Worm (Caenorhabditis elegans) whole organism, mixed stage, embryonic: ENCODE data around the gene C50H2.4.

Experiments
- bed-3 ChIP-seq: fragments of 200-800 bp; sonication (Bioruptor generic); optimal IDR thresholded peaks from 3 replicates; lab custom pipeline; 2018; ENCODE audit warnings: mild to moderate bottlenecking, missing genetic modification characterization, moderate library complexity, missing compliant biosample characterization
- blmp-1 ChIP-seq: fragments of 150-350 bp; optimal IDR thresholded peaks from 2 replicates; lab custom pipeline; 2014; ENCODE audit warnings: missing biosample characterization, missing genetic modification characterization
- ceh-39 ChIP-seq: fragments of 150-350 bp; optimal IDR thresholded peaks from 2 replicates; lab custom pipeline; 2014; ENCODE audit warnings: missing biosample characterization, missing genetic modification characterization
- ceh-43 ChIP-seq: fragments of 200-800 bp; sonication (Bioruptor generic); optimal IDR thresholded peaks from 2 replicates; lab custom pipeline; 2018; ENCODE audit warnings: mild to moderate bottlenecking, missing genetic modification characterization, moderate library complexity, missing compliant biosample characterization
- ceh-83 ChIP-seq: fragments of 200-800 bp; sonication (Bioruptor generic); optimal IDR thresholded peaks from 2 replicates; lab custom pipeline; 2018; ENCODE audit warnings: mild to moderate bottlenecking, missing genetic modification characterization, missing compliant biosample characterization
- ces-1 ChIP-seq: fragments of 150-350 bp; optimal IDR thresholded peaks from 2 replicates; lab custom pipeline; 2014; ENCODE audit warnings: missing biosample characterization, missing genetic modification reagents, missing genetic modification characterization
- cnd-1 ChIP-seq: fragments of 200-800 bp; sonication (Bioruptor generic); optimal IDR thresholded peaks from 2 replicates; lab custom pipeline; 2018; ENCODE audit warnings: mild to moderate bottlenecking, missing genetic modification characterization, missing compliant biosample characterization
- drap-1 ChIP-seq: fragments of 200-800 bp; sonication (Bioruptor generic); optimal IDR thresholded peaks from 3 replicates; lab custom pipeline; 2018; ENCODE audit warnings: mild to moderate bottlenecking, missing genetic modification characterization, missing compliant biosample characterization
- elt-1 ChIP-seq: sonication (generic microtip); optimal IDR thresholded peaks from 2 replicates; lab custom pipeline; 2017; ENCODE audit warnings: missing genetic modification characterization, mild to moderate bottlenecking, missing compliant biosample characterization, antibody characterized with exemption, moderate library complexity, borderline replicate concordance; ENCODE audit not compliant: insufficient read depth
- elt-3 ChIP-seq: fragments of 150-350 bp; optimal IDR thresholded peaks from 2 replicates; lab custom pipeline; 2014; ENCODE audit warnings: missing biosample characterization, missing genetic modification characterization
- flh-1 ChIP-seq: fragments of 200-800 bp; sonication (Bioruptor generic); optimal IDR thresholded peaks from 2 replicates; lab custom pipeline; 2018; ENCODE audit warnings: mild to moderate bottlenecking, missing genetic modification characterization, moderate library complexity, missing compliant biosample characterization
- ham-2 ChIP-seq: fragments of 200-800 bp; sonication (Bioruptor generic); optimal IDR thresholded peaks from 2 replicates; lab custom pipeline; 2018; ENCODE audit warnings: mild to moderate bottlenecking, missing genetic modification characterization, missing compliant biosample characterization
- hlh-1 ChIP-seq: fragments of 150-350 bp; optimal IDR thresholded peaks from 2 replicates; lab custom pipeline; 2014; ENCODE audit warnings: missing biosample characterization, missing genetic modification reagents, missing genetic modification characterization
- lin-13 ChIP-seq: fragments of 150-350 bp; optimal IDR thresholded peaks from 2 replicates; lab custom pipeline; 2014; ENCODE audit warnings: missing biosample characterization, missing genetic modification characterization
- lin-32 ChIP-seq: fragments of 200-800 bp; sonication (Bioruptor generic); optimal IDR thresholded peaks from 2 replicates; lab custom pipeline; 2018; ENCODE audit warnings: mild to moderate bottlenecking, missing genetic modification characterization, missing compliant biosample characterization
- lsy-2 ChIP-seq: fragments of 150-350 bp; optimal IDR thresholded peaks from 2 replicates; lab custom pipeline; 2014; ENCODE audit warnings: missing biosample characterization, missing genetic modification characterization
- mab-5 ChIP-seq: fragments of 150-350 bp; optimal IDR thresholded peaks from 2 replicates; lab custom pipeline; 2014; ENCODE audit warnings: missing biosample characterization, missing genetic modification characterization
- mep-1 ChIP-seq: fragments of 150-350 bp; optimal IDR thresholded peaks from 2 replicates; lab custom pipeline; 2017; ENCODE audit warnings: missing biosample characterization, missing genetic modification reagents, missing genetic modification characterization, inconsistent platforms
- mls-2 ChIP-seq: sonication (generic microtip); optimal IDR thresholded peaks from 2 replicates; lab custom pipeline; 2016; ENCODE audit warnings: mild to moderate bottlenecking, missing genetic modification characterization, moderate library complexity, missing compliant biosample characterization
- nhr-2 ChIP-seq: fragments of 150-350 bp; optimal IDR thresholded peaks from 2 replicates; lab custom pipeline; 2014; ENCODE audit warnings: missing biosample characterization, missing genetic modification characterization
- nhr-237 ChIP-seq: fragments of 150-350 bp; optimal IDR thresholded peaks from 2 replicates; lab custom pipeline; 2014; ENCODE audit warnings: missing biosample characterization, missing genetic modification characterization
- nhr-28 ChIP-seq: fragments of 150-350 bp; optimal IDR thresholded peaks from 2 replicates; lab custom pipeline; 2014; ENCODE audit warnings: missing biosample characterization, missing genetic modification characterization
- nhr-76 ChIP-seq: sonication (generic microtip); optimal IDR thresholded peaks from 2 replicates; lab custom pipeline; 2017; ENCODE audit warnings: missing biosample characterization, missing genetic modification characterization
- pha-4 ChIP-seq: fragments of 150-350 bp; optimal IDR thresholded peaks from 2 replicates; lab custom pipeline; 2018; ENCODE audit warnings: missing biosample characterization, missing genetic modification reagents, missing genetic modification characterization
- sem-2 ChIP-seq: fragments of 200-800 bp; sonication (Bioruptor generic); optimal IDR thresholded peaks from 2 replicates; lab custom pipeline; 2018; ENCODE audit warnings: mild to moderate bottlenecking, missing genetic modification characterization, missing compliant biosample characterization
- tbx-8 ChIP-seq: fragments of 200-800 bp; sonication (Bioruptor generic); optimal IDR thresholded peaks from 2 replicates; lab custom pipeline; 2018; ENCODE audit warnings: mild to moderate bottlenecking, missing genetic modification characterization, moderate library complexity, missing compliant biosample characterization
- unc-120 ChIP-seq: sonication (generic microtip); optimal IDR thresholded peaks from 2 replicates; lab custom pipeline; 2017; ENCODE audit warnings: missing genetic modification characterization, missing compliant biosample characterization; ENCODE audit not compliant: poor library complexity, severe bottlenecking
- unc-39 ChIP-seq: fragments of 150-350 bp; optimal IDR thresholded peaks from 2 replicates; lab custom pipeline; 2014; ENCODE audit warnings: missing biosample characterization, missing genetic modification characterization
- unc-62 ChIP-seq: fragments of 150-350 bp; optimal IDR thresholded peaks from 2 replicates; lab custom pipeline; 2014; ENCODE audit warnings: missing biosample characterization, missing genetic modification reagents, missing genetic modification characterization
- zip-8 ChIP-seq: fragments of 150-350 bp; optimal IDR thresholded peaks from 2 replicates; lab custom pipeline; 2014; ENCODE audit warnings: missing biosample characterization, missing genetic modification characterization
- ztf-11 ChIP-seq: fragments of 150-350 bp; optimal IDR thresholded peaks from 2 replicates; lab custom pipeline; 2014; ENCODE audit warnings: missing biosample characterization, missing genetic modification characterization

The C50H2.4 gene

ce11 chrV:9918410-9918809 is 1.6 kb downstream of the C50H2.4 start, which contains the start of gene C50H2.5:
TSS of gene C50H2.5 (plus strand) at chrV:9918710.
- TF ChIP-seq ztf-11 (tag; lab: Kevin White, UChicago) (no peak), nhr-76 (tag; lab: Kevin White, UChicago) (no peak), zip-8 (tag; lab: Kevin White, UChicago) (no peak), mab-5 (tag; lab: Kevin White, UChicago) (no peak), lsy-2 (no peak), nhr-237 (tag; lab: Kevin White, UChicago) (no peak), elt-3 (tag; lab: Kevin White, UChicago) (no peak), ces-1 (GFP tag; lab: Kevin White, UChicago) (no peak), unc-62 (GFP tag; lab: Kevin White, UChicago) (no peak), nhr-2 (tag; lab: Kevin White, UChicago) (no peak), mep-1 (tag; lab: Kevin White, UChicago) (no peak), hlh-1 (tag; lab: Kevin White, UChicago) (no peak), unc-120 (tag; lab: Kevin White, UChicago) (no peak), cnd-1 (tag; lab: Kevin White, UChicago) (no peak), ham-2 (no peak)
- TF ChIP-seq, all 35 proteins: peak for 0

ce11 chrV:9921288-9921687 is 4.5 kb downstream of the C50H2.4 start, which contains the start of gene ceh-75:
TSS of gene ceh-75 (plus strand) at chrV:9921337.
- TF ChIP-seq lsy-2 (no peak), bed-3 (GFP tag; lab: Kevin White, UChicago) (no peak), ces-1 (GFP tag; lab: Kevin White, UChicago) (no peak), ceh-43 (GFP tag; lab: Kevin White, UChicago) (no peak), ztf-11 (tag; lab: Kevin White, UChicago) (no peak), unc-39 (tag; lab: Kevin White, UChicago) (no peak), mep-1 (tag; lab: Kevin White, UChicago) (no peak), zip-8 (tag; lab: Kevin White, UChicago) (no peak), tbx-8 (GFP tag; lab: Kevin White, UChicago) (no peak), pha-4 (no peak), ceh-39 (no peak)
- TF ChIP-seq, all 35 proteins: peak for 0

DNA sequence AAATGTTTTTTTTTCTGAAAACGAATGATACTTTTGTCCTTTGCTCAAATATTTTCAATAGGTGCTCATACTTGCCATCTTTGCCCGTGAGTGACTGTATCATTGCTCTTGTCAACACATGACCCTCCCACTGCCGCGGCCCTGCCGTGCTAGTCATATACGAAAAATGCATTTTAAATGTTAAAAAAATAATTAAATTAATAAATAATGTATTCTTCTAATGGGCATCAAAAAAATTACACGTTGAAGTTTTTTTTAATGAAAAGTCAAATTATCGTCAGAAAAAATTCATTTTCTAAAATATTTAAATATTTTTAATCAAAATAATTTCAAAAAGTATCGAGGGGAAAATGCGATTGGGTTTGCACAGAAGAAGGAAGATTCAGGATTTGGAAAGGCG is 5.7 kb downstream of the C50H2.4 start, which contains the start of gene C50H2.7:
C50H2.7 (plus strand) TSS at position 301 of the 400 bp plus-strand sequence.
- TF ChIP-seq mls-2 (no peak), sem-2 (no peak), blmp-1 (no peak), ztf-11 (tag; lab: Kevin White, UChicago) (no peak), ceh-83 (GFP tag; lab: Kevin White, UChicago) (no peak), bed-3 (GFP tag; lab: Kevin White, UChicago) (no peak), ham-2 (no peak), unc-120 (tag; lab: Kevin White, UChicago) (no peak), lin-32 (GFP tag; lab: Kevin White, UChicago) (no peak), lsy-2 (no peak), nhr-237 (tag; lab: Kevin White, UChicago) (no peak), zip-8 (tag; lab: Kevin White, UChicago) (no peak), ces-1 (GFP tag; lab: Kevin White, UChicago) (no peak), elt-3 (tag; lab: Kevin White, UChicago) (no peak), nhr-2 (tag; lab: Kevin White, UChicago) (no peak), ceh-39 (no peak), nhr-28 (tag; lab: Kevin White, UChicago) (no peak), mep-1 (tag; lab: Kevin White, UChicago) (no peak)

DNA sequence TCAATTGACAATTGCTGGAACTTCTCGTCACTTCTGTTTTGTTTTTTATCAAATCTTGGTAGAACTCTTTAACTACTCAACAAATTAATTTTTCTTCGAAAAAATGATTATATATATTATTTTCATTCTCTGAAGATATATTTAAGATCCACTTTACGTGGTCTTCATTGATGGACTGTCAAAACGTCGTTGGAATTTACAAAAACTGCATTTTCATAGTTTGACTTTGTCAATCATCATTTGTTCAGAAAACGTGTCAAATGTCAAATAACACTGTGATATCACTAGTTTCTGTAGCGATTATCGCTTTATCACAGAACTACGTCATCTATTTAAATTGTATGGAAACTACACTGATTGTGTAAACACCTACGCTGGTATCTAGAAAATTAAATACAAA is 7.6 kb downstream of the C50H2.4 start:
- TF ChIP-seq flh-1 (GFP tag; lab: Kevin White, UChicago): no peak
- TF ChIP-seq nhr-76 (tag; lab: Kevin White, UChicago): no peak
- TF ChIP-seq elt-1 (tag; lab: Kevin White, UChicago): no peak
- no peak for TF ChIP-seq drap-1 (GFP tag; lab: Kevin White, UChicago)
- no peak for TF ChIP-seq lin-13
- no peak for TF ChIP-seq sem-2
- no peak for TF ChIP-seq cnd-1 (tag; lab: Kevin White, UChicago)
- TF ChIP-seq pha-4: no peak
- TF ChIP-seq lin-32 (GFP tag; lab: Kevin White, UChicago): no peak
- TF ChIP-seq nhr-2 (tag; lab: Kevin White, UChicago): no peak
- TF ChIP-seq zip-8 (tag; lab: Kevin White, UChicago): no peak
- TF ChIP-seq ham-2: no peak
- no peak for TF ChIP-seq ztf-11 (tag; lab: Kevin White, UChicago)
- no peak for TF ChIP-seq ceh-39
